Fruit fly (Drosophila melanogaster): Measurements from ENCODE around the gene Gr93b.

Gene Gr93b

DNA sequence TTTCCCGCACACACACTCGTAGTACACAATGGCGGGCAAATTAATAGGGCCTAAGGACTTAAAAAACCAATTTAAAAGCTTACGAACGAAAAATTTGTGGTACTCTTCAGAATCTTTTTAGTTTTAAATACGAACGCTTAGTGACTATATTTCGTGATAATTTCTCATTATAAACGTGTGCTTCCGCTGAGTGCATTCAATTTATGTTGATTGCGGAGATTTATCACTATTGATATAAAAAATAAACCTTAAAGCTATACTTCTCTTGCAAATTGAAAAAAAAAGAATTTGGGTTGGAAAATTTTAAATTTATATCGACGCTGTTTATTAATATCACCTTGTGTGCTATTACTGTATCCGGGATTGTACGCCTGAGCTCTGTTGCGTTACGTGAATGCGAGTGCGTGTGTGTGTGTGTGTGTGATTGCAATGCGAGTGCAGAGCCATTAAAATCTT, 5.5 kb upstream of the Gr93b start:
- peak; percentile 32; the same call in 1 of the 2 replicates for TF ChIP-seq CG14667 (GFP tag; IDR thresholded peaks at IDR 0.05)
- peak; percentile 36 for TF ChIP-seq Hmx (GFP tag; optimal IDR thresholded peaks at IDR 0.05)
- TF ChIP-seq CG17359 (tag; optimal IDR thresholded peaks at IDR 0.05), result peak; percentile 67
- peak; percentile 1 for TF ChIP-seq jing (GFP tag; optimal IDR thresholded peaks at IDR 0.05)
- no peak for TF ChIP-seq CG34376 (GFP tag; optimal IDR thresholded peaks at IDR 0.05)
- TF ChIP-seq sc (optimal IDR thresholded peaks at IDR 0.05), result no peak
- peak; percentile 53 for TF ChIP-seq sc (GFP tag; optimal IDR thresholded peaks at IDR 0.05)
- TF ChIP-seq prd (optimal IDR thresholded peaks at IDR 0.05), result no peak
- TF ChIP-seq prd (GFP tag; IDR thresholded peaks at IDR 0.05), result no peak; the same call in 1 of the 3 replicates
- no peak for TF ChIP-seq CG6854 (GFP tag; optimal IDR thresholded peaks at IDR 0.05)
- TF ChIP-seq CG9727 (GFP tag; optimal IDR thresholded peaks at IDR 0.05), result peak; percentile 92
- no peak for TF ChIP-seq Awh (GFP tag; IDR thresholded peaks at IDR 0.05)
- no peak for TF ChIP-seq Neu2 (GFP tag; optimal IDR thresholded peaks at IDR 0.05; ENCODE audit: borderline replicate concordance)
- TF ChIP-seq CG32532 (GFP tag; IDR thresholded peaks at IDR 0.05), result peak; percentile 43; the same call in 1 of the 2 replicates
- TF ChIP-seq Sry-δ (GFP tag; optimal IDR thresholded peaks at IDR 0.05), result peak; percentile 33
- TF ChIP-seq CG4617 (GFP tag; optimal IDR thresholded peaks at IDR 0.05; ENCODE audit: borderline replicate concordance), result peak; percentile 4
- TF ChIP-seq ash1 (GFP tag; optimal IDR thresholded peaks at IDR 0.05), result no peak
- peak; percentile 19 for TF ChIP-seq salm (tag; optimal IDR thresholded peaks at IDR 0.05)
- TF ChIP-seq twi (tag; optimal IDR thresholded peaks at IDR 0.05), result no peak
- no peak for TF ChIP-seq cad (GFP tag; optimal IDR thresholded peaks at IDR 0.05)
- TF ChIP-seq az2 (GFP tag; optimal IDR thresholded peaks at IDR 0.05), result peak; percentile 75
- TF ChIP-seq CG11695 (GFP tag; IDR thresholded peaks at IDR 0.05), result peak; percentile 74; the same call in 2 of the 3 replicates
- TF ChIP-seq zfh1 (GFP tag; IDR thresholded peaks at IDR 0.05), result peak; percentile 69
- TF ChIP-seq CG18476 (GFP tag; optimal IDR thresholded peaks at IDR 0.05), result peak; percentile 62
- peak; percentile 84 for TF ChIP-seq CG8924 (tag; optimal IDR thresholded peaks at IDR 0.05)
- TF ChIP-seq Dip3 (GFP tag; optimal IDR thresholded peaks at IDR 0.05), result peak; percentile 32
- TF ChIP-seq zfh2 (GFP tag; optimal IDR thresholded peaks at IDR 0.05), result peak; percentile 1
- peak; percentile 60 for TF ChIP-seq CG5180 (GFP tag; optimal IDR thresholded peaks at IDR 0.05)
- peak; percentile 61 for TF ChIP-seq chn (GFP tag; optimal IDR thresholded peaks at IDR 0.05)
- TF ChIP-seq YL-1 (GFP tag; optimal IDR thresholded peaks at IDR 0.05), result no peak
- TF ChIP-seq CG7786 (GFP tag; optimal IDR thresholded peaks at IDR 0.05), result peak; percentile 42
- peak; percentile 7 for TF ChIP-seq NC2α (GFP tag; optimal IDR thresholded peaks at IDR 0.05)
- no peak for TF ChIP-seq Doc3 (GFP tag; IDR thresholded peaks at IDR 0.05; ENCODE audit: partially characterized antibody)
- TF ChIP-seq CG18764 (GFP tag; optimal IDR thresholded peaks at IDR 0.05), result peak; percentile 2
- no peak for TF ChIP-seq ken (GFP tag; IDR thresholded peaks at IDR 0.05)
- peak; percentile 29 for TF ChIP-seq NK7.1 (GFP tag; optimal IDR thresholded peaks at IDR 0.05)
- peak; percentile 87 for TF ChIP-seq CG11504 (tag; optimal IDR thresholded peaks at IDR 0.05)
- peak; percentile 73 for TF ChIP-seq Ssrp (tag; optimal IDR thresholded peaks at IDR 0.05)
- TF ChIP-seq jigr1 (GFP tag; IDR thresholded peaks at IDR 0.05), result no peak
- no peak for TF ChIP-seq Gsc (GFP tag; IDR thresholded peaks at IDR 0.05)
- TF ChIP-seq pho (GFP tag; optimal IDR thresholded peaks at IDR 0.05), result peak; percentile 37
- no peak for TF ChIP-seq CG2202 (tag; optimal IDR thresholded peaks at IDR 0.05)
- peak; percentile 65 for TF ChIP-seq CG17385 (GFP tag; optimal IDR thresholded peaks at IDR 0.05)
- peak; percentile 19 for TF ChIP-seq CG12236 (GFP tag; optimal IDR thresholded peaks at IDR 0.05)
- no peak for TF ChIP-seq inv (GFP tag; IDR thresholded peaks at IDR 0.05; ENCODE audit: partially characterized antibody)
- TF ChIP-seq CG2116 (GFP tag; optimal IDR thresholded peaks at IDR 0.05), result peak; percentile 20
- peak; percentile 21 for TF ChIP-seq Mes4 (GFP tag; optimal IDR thresholded peaks at IDR 0.05)
- peak; percentile 23 for TF ChIP-seq CG8944 (GFP tag; optimal IDR thresholded peaks at IDR 0.05)
- TF ChIP-seq hb (GFP tag; IDR thresholded peaks at IDR 0.05; ENCODE audit: partially characterized antibody), result no peak
- no peak for TF ChIP-seq Scr (GFP tag; IDR thresholded peaks at IDR 0.05; ENCODE audit: partially characterized antibody)
- peak; percentile 34 for TF ChIP-seq CG30020 (tag; optimal IDR thresholded peaks at IDR 0.05)
- no peak for TF ChIP-seq Tbp (GFP tag; optimal IDR thresholded peaks at IDR 0.05)
